Worm (Caenorhabditis elegans): ENCODE results near the gene lys-7.

lys-7 gene

ce11 chrV:3463514-3463913 is 18.9 kb downstream of the lys-7 start, which contains the start of gene slc-28.1:
slc-28.1 (plus strand) TSS chrV:3463814.
- no peak for TF ChIP-seq nhr-23 (tag; optimal IDR thresholded peaks at IDR 0.05)
- TF ChIP-seq ztf-11 (tag; optimal IDR thresholded peaks at IDR 0.05) = no peak
- no peak for TF ChIP-seq nhr-129 (tag; optimal IDR thresholded peaks at IDR 0.05)
- no peak for TF ChIP-seq lin-11 (tag; optimal IDR thresholded peaks at IDR 0.05)
- TF ChIP-seq unc-55 (GFP tag; optimal IDR thresholded peaks at IDR 0.05) = no peak
- no peak for TF ChIP-seq fos-1 (tag; optimal IDR thresholded peaks at IDR 0.05)
- no peak for TF ChIP-seq nhr-21 (tag; optimal IDR thresholded peaks at IDR 0.05)
- no peak for TF ChIP-seq gmeb-1 (tag; optimal IDR thresholded peaks at IDR 0.05)
- no peak for TF ChIP-seq sem-4 (tag; optimal IDR thresholded peaks at IDR 0.05)
- no peak for TF ChIP-seq F13H6.1 (tag; optimal IDR thresholded peaks at IDR 0.05)
- no peak for TF ChIP-seq aly-2 (tag; optimal IDR thresholded peaks at IDR 0.05)
- TF ChIP-seq C34F6.9 (tag; optimal IDR thresholded peaks at IDR 0.05) = no peak
- no peak for TF ChIP-seq nhr-6 (tag; optimal IDR thresholded peaks at IDR 0.05)
- no peak for TF ChIP-seq R02D3.7 (tag; optimal IDR thresholded peaks at IDR 0.05)
- TF ChIP-seq mdl-1 (tag; optimal IDR thresholded peaks at IDR 0.05) = no peak
- no peak for TF ChIP-seq mab-5 (tag; optimal IDR thresholded peaks at IDR 0.05)
- no peak for TF ChIP-seq nhr-25 (tag; optimal IDR thresholded peaks at IDR 0.05)
- TF ChIP-seq lin-39 (tag; optimal IDR thresholded peaks at IDR 0.05) = no peak

ce11 chrV:3459919-3460318 is 22.5 kb downstream of the lys-7 start, which contains the start of gene slc-28.2:
slc-28.2 (plus strand) TSS chrV:3460219.
- TF ChIP-seq lin-13 (GFP tag; optimal IDR thresholded peaks at IDR 0.05) = no peak
- no peak for TF ChIP-seq nhr-12 (tag; optimal IDR thresholded peaks at IDR 0.05)
- TF ChIP-seq elt-3 (tag; optimal IDR thresholded peaks at IDR 0.05) = no peak
- no peak for TF ChIP-seq nhr-237 (tag; optimal IDR thresholded peaks at IDR 0.05)
- no peak for TF ChIP-seq nhr-129 (tag; optimal IDR thresholded peaks at IDR 0.05)
- TF ChIP-seq ceh-82 (tag; optimal IDR thresholded peaks at IDR 0.05) = no peak
- TF ChIP-seq sem-4 (tag; optimal IDR thresholded peaks at IDR 0.05) = no peak
- TF ChIP-seq mab-5 (tag; optimal IDR thresholded peaks at IDR 0.05) = no peak
- no peak for TF ChIP-seq blmp-1 (tag; optimal IDR thresholded peaks at IDR 0.05; ENCODE audit: insufficient read depth)

ce11 chrV:3455135-3455747 is 27.2 kb downstream of the lys-7 start:
- TF ChIP-seq nhr-23 (tag; optimal IDR thresholded peaks at IDR 0.05) (no peak), zag-1 (tag; optimal IDR thresholded peaks at IDR 0.05) (no peak), mdl-1 (tag; optimal IDR thresholded peaks at IDR 0.05) (no peak), sma-9 (GFP tag; optimal IDR thresholded peaks at IDR 0.05) (no peak), sma-9 (tag; optimal IDR thresholded peaks at IDR 0.05) (no peak), F13H6.1 (tag; optimal IDR thresholded peaks at IDR 0.05) (no peak), ama-1 (optimal IDR thresholded peaks at IDR 0.05) (no peak), nhr-21 (tag; optimal IDR thresholded peaks at IDR 0.05) (no peak), sma-3 (GFP tag; optimal IDR thresholded peaks at IDR 0.05) (no peak), C34F6.9 (tag; optimal IDR thresholded peaks at IDR 0.05) (no peak), mbf-1 (tag; optimal IDR thresholded peaks at IDR 0.05) (no peak), fos-1 (tag; optimal IDR thresholded peaks at IDR 0.05) (no peak), ceh-82 (tag; optimal IDR thresholded peaks at IDR 0.05) (no peak), unc-62 (GFP tag; optimal IDR thresholded peaks at IDR 0.05) (no peak), dmd-4 (tag; optimal IDR thresholded peaks at IDR 0.05) (no peak), ZK546.5 (tag; optimal IDR thresholded peaks at IDR 0.05) (no peak), lin-11 (tag; optimal IDR thresholded peaks at IDR 0.05) (no peak), snpc-4 (tag; optimal IDR thresholded peaks at IDR 0.05) (no peak), nhr-6 (tag; optimal IDR thresholded peaks at IDR 0.05) (no peak)

ce11 chrV:3454620-3455019 is 27.8 kb downstream of the lys-7 start:
- TF ChIP-seq skn-1 (tag; optimal IDR thresholded peaks at IDR 0.05) = no peak
- no peak for TF ChIP-seq sma-3 (GFP tag; optimal IDR thresholded peaks at IDR 0.05)
- TF ChIP-seq lin-39 (tag; optimal IDR thresholded peaks at IDR 0.05) = no peak
- no peak for TF ChIP-seq snpc-4 (tag; optimal IDR thresholded peaks at IDR 0.05)
- TF ChIP-seq R02D3.7 (tag; optimal IDR thresholded peaks at IDR 0.05) = no peak
- no peak for TF ChIP-seq C34F6.9 (tag; optimal IDR thresholded peaks at IDR 0.05)

- TF ChIP-seq nhr-23 (tag; optimal IDR thresholded peaks at IDR 0.05) (no peak), ztf-1 (GFP tag; conservative IDR thresholded peaks at IDR 0.05) (no peak), nhr-10 (tag; optimal IDR thresholded peaks at IDR 0.05) (no peak), lin-13 (GFP tag; optimal IDR thresholded peaks at IDR 0.05) (no peak), snpc-4 (tag; optimal IDR thresholded peaks at IDR 0.05) (no peak), ama-1 (optimal IDR thresholded peaks at IDR 0.05) (no peak), nhr-77 (tag; optimal IDR thresholded peaks at IDR 0.05) (no peak), lsy-2 (tag; optimal IDR thresholded peaks at IDR 0.05) (no peak), skn-1 (tag; optimal IDR thresholded peaks at IDR 0.05) (no peak), mab-5 (tag; optimal IDR thresholded peaks at IDR 0.05) (no peak)
Observed at ce11 chrV:3452489-3452888, 29.9 kb downstream of the lys-7 start.

All from whole organism, L2 larva.